Fruit fly (Drosophila melanogaster) whole organism, adult: ENCODE results near the gene CG42238.

ENCODE experiments used
- CG11617 ChIP-seq: fragments of 200-800 bp; sonication (Bioruptor generic); optimal IDR thresholded peaks from 2 replicates; lab custom pipeline; 2017; ENCODE audit warnings: mild to moderate bottlenecking, missing biosample characterization, missing genetic modification reagents, missing genetic modification characterization
- CG12768 ChIP-seq: fragments of 200-800 bp; sonication (Bioruptor generic); optimal IDR thresholded peaks from 2 replicates; lab custom pipeline; 2017; ENCODE audit warnings: missing biosample characterization, missing genetic modification characterization, mild to moderate bottlenecking, moderate library complexity, missing genetic modification reagents
- CG5204 ChIP-seq: fragments of 200-800 bp; sonication (Bioruptor generic); optimal IDR thresholded peaks from 2 replicates; lab custom pipeline; 2016; ENCODE audit warnings: missing biosample characterization, missing genetic modification characterization
- CG7101 ChIP-seq: fragments of 200-800 bp; sonication (Bioruptor generic); optimal IDR thresholded peaks from 2 replicates; lab custom pipeline; 2018; ENCODE audit warnings: missing biosample characterization, mild to moderate bottlenecking, missing genetic modification characterization, moderate library complexity
- Crg-1 ChIP-seq: fragments of 200-800 bp; sonication (Bioruptor generic); optimal IDR thresholded peaks from 2 replicates; lab custom pipeline; 2016; ENCODE audit warnings: missing biosample characterization, missing genetic modification characterization
- Hr96 ChIP-seq: fragments of 200-800 bp; sonication (Bioruptor generic); optimal IDR thresholded peaks from 2 replicates; lab custom pipeline; 2016; ENCODE audit warnings: missing biosample characterization, missing genetic modification characterization
- Mnt ChIP-seq: fragments of 200-800 bp; sonication (Bioruptor generic); optimal IDR thresholded peaks from 2 replicates; lab custom pipeline; 2016; ENCODE audit warnings: missing biosample characterization, mild to moderate bottlenecking, missing genetic modification characterization
- cic ChIP-seq: fragments of 200-800 bp; sonication (Bioruptor generic); optimal IDR thresholded peaks from 2 replicates; lab custom pipeline; 2017; ENCODE audit warnings: missing biosample characterization, mild to moderate bottlenecking, missing genetic modification characterization, moderate library complexity
- kay ChIP-seq: fragments of 200-800 bp; sonication (Bioruptor generic); peaks from one replicate; lab custom pipeline; 2016; ENCODE audit warnings: missing biosample characterization, missing genetic modification characterization, borderline replicate concordance
- ovo ChIP-seq: fragments of 200-800 bp; sonication (Bioruptor generic); optimal IDR thresholded peaks from 2 replicates; lab custom pipeline; 2016; ENCODE audit warnings: missing biosample characterization, missing genetic modification characterization
- pad ChIP-seq: fragments of 200-800 bp; sonication (Bioruptor generic); optimal IDR thresholded peaks from 3 replicates; lab custom pipeline; 2017; ENCODE audit warnings: missing biosample characterization, missing genetic modification characterization, mild to moderate bottlenecking, moderate library complexity, missing genetic modification reagents
- toe ChIP-seq: fragments of 200-800 bp; sonication (Bioruptor generic); optimal IDR thresholded peaks from 2 replicates; lab custom pipeline; 2016; ENCODE audit warnings: missing biosample characterization, missing genetic modification characterization

DNA sequence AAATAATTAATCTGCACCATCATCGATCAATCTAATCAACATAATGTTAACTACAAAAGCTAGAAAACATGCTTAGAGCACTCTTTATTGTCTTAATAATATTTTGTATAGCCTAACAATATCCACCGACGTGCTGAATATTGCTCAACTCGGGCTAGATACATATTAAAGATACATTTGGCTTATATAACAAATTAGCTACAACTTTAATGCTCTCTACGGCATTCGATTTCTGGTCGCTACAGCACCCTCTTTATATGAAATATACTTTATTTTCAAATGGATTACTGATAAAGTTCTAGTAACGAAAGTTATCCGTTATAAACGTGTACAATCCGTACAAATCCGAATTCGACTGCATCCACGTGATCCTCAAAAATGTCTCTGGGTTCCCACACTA lies 94.0 kb downstream of the CG42238 start:
- TF ChIP-seq CG5204 (no peak), cic (GFP tag; lab: Kevin White, UChicago) (no peak), CG12768 (GFP tag; lab: Kevin White, UChicago) (no peak), kay (GFP tag; lab: Kevin White, UChicago) (no peak), pad (GFP tag; lab: Kevin White, UChicago) (no peak), Mnt (GFP tag; lab: Kevin White, UChicago) (no peak), CG11617 (GFP tag; lab: Kevin White, UChicago) (no peak), toe (GFP tag; lab: Kevin White, UChicago) (no peak), ovo (no peak), CG7101 (no peak), Hr96 (GFP tag; lab: Kevin White, UChicago) (no peak), Crg-1 (GFP tag; lab: Kevin White, UChicago) (no peak)
